Worm (Caenorhabditis elegans) whole organism, midembryonic: ENCODE data around the gene C49F5.13.

Source experiments
- T22C8.4 ChIP-seq: fragments of 200-800 bp; sonication (Bioruptor generic); IDR thresholded peaks from 2 replicates; pipeline ENCODE4 v1.3.6; 2022; ENCODE audit warnings: missing genetic modification characterization, missing compliant biosample characterization
- cog-1 ChIP-seq: sonication (generic microtip); optimal IDR thresholded peaks from 2 replicates; lab custom pipeline; 2016; ENCODE audit warnings: missing genetic modification characterization, missing compliant biosample characterization
- flt-1 ChIP-seq: fragments of 200-800 bp; sonication (Bioruptor generic); IDR thresholded peaks from 2 replicates; pipeline ENCODE4 v1.3.6; 2022; ENCODE audit warnings: missing genetic modification characterization, missing compliant biosample characterization
- klf-2 ChIP-seq: fragments of 200-800 bp; sonication (Bioruptor generic); conservative IDR thresholded peaks from 2 replicates; pipeline ENCODE4 v1.3.6; 2022; ENCODE audit warnings: missing genetic modification reagents, missing genetic modification characterization, missing compliant biosample characterization
- tab-1 ChIP-seq: fragments of 200-800 bp; sonication (Bioruptor generic); IDR thresholded peaks from 2 replicates; pipeline ENCODE4 v1.3.6; 2022; ENCODE audit warnings: missing genetic modification characterization, missing compliant biosample characterization
- ztf-23 ChIP-seq: fragments of 200-800 bp; sonication (Bioruptor generic); IDR thresholded peaks from 2 replicates; pipeline ENCODE4 v1.3.6; 2022; ENCODE audit warnings: missing genetic modification reagents, missing genetic modification characterization, missing compliant biosample characterization
- ztf-29 ChIP-seq: fragments of 200-800 bp; sonication (Bioruptor generic); IDR thresholded peaks from 2 replicates; pipeline ENCODE4 v1.3.6; 2022; ENCODE audit warnings: missing genetic modification reagents, missing genetic modification characterization, missing compliant biosample characterization

- TF ChIP-seq flt-1 (no peak), ztf-29 (GFP tag; lab: Robert Waterston, UW) (no peak), T22C8.4 (GFP tag; lab: Robert Waterston, UW) (no peak), klf-2 (GFP tag; lab: Robert Waterston, UW) (no peak), ztf-23 (GFP tag; lab: Robert Waterston, UW) (no peak), tab-1 (GFP tag; lab: Robert Waterston, UW) (no peak), cog-1 (tag; lab: Kevin White, UChicago) (no peak)
These were observed 20.9 kb downstream of the C49F5.13 start, which contains the start of gene nhr-167 for ce11 chrX:11982065-11982464.
